Worm (Caenorhabditis elegans): ENCODE data around the gene F56D2.8.

ce11 chrIII:5588746-5589145 is 6.1 kb upstream of the F56D2.8 start:
- TF ChIP-seq elt-3 (tag; optimal IDR thresholded peaks at IDR 0.05) (no peak), lin-32 (GFP tag; optimal IDR thresholded peaks at IDR 0.05) (no peak)
